Fruit fly (Drosophila melanogaster) whole organism, adult: ENCODE results near the gene CG11226.

Source experiments
- CG12768 ChIP-seq: fragments of 200-800 bp; sonication (Bioruptor generic); optimal IDR thresholded peaks from 2 replicates; lab custom pipeline; 2017; ENCODE audit warnings: missing biosample characterization, missing genetic modification characterization, mild to moderate bottlenecking, moderate library complexity, missing genetic modification reagents
- CG7045 ChIP-seq: fragments of 200-800 bp; sonication (Bioruptor generic); optimal IDR thresholded peaks from 2 replicates; lab custom pipeline; 2017; ENCODE audit warnings: missing biosample characterization, mild to moderate bottlenecking, missing genetic modification characterization
- CG7101 ChIP-seq: fragments of 200-800 bp; sonication (Bioruptor generic); optimal IDR thresholded peaks from 2 replicates; lab custom pipeline; 2018; ENCODE audit warnings: missing biosample characterization, mild to moderate bottlenecking, missing genetic modification characterization, moderate library complexity
- Crg-1 ChIP-seq: fragments of 200-800 bp; sonication (Bioruptor generic); optimal IDR thresholded peaks from 2 replicates; lab custom pipeline; 2016; ENCODE audit warnings: missing biosample characterization, missing genetic modification characterization
- Hr96 ChIP-seq: fragments of 200-800 bp; sonication (Bioruptor generic); optimal IDR thresholded peaks from 2 replicates; lab custom pipeline; 2016; ENCODE audit warnings: missing biosample characterization, missing genetic modification characterization
- bab1 ChIP-seq: fragments of 200-800 bp; sonication (Bioruptor generic); optimal IDR thresholded peaks from 3 replicates; lab custom pipeline; 2019; ENCODE audit warnings: missing biosample characterization, mild to moderate bottlenecking, missing genetic modification characterization, moderate library complexity
- cic ChIP-seq: fragments of 200-800 bp; sonication (Bioruptor generic); optimal IDR thresholded peaks from 2 replicates; lab custom pipeline; 2017; ENCODE audit warnings: missing biosample characterization, mild to moderate bottlenecking, missing genetic modification characterization, moderate library complexity
- cnc ChIP-seq, 2 experiments: fragments of >200 bp; optimal IDR thresholded peaks; 2 replicates each; lab custom pipeline; 2017
- kay ChIP-seq: fragments of 200-800 bp; sonication (Bioruptor generic); peaks from one replicate; lab custom pipeline; 2016; ENCODE audit warnings: missing biosample characterization, missing genetic modification characterization, borderline replicate concordance
- pad ChIP-seq: fragments of 200-800 bp; sonication (Bioruptor generic); optimal IDR thresholded peaks from 3 replicates; lab custom pipeline; 2017; ENCODE audit warnings: missing biosample characterization, missing genetic modification characterization, mild to moderate bottlenecking, moderate library complexity, missing genetic modification reagents
- tj ChIP-seq: fragments of 200-800 bp; sonication (Bioruptor generic); optimal IDR thresholded peaks from 3 replicates; lab custom pipeline; 2017; ENCODE audit warnings: missing biosample characterization, mild to moderate bottlenecking, missing genetic modification characterization, moderate library complexity
- toe ChIP-seq: fragments of 200-800 bp; sonication (Bioruptor generic); optimal IDR thresholded peaks from 2 replicates; lab custom pipeline; 2016; ENCODE audit warnings: missing biosample characterization, missing genetic modification characterization

dm6 chr3L:22886939-22887338, 50.1 kb downstream of the CG11226 start:
- no peak for TF ChIP-seq CG7101
- no peak for TF ChIP-seq bab1
- no peak for TF ChIP-seq Hr96
- no peak for TF ChIP-seq toe
- no peak for TF ChIP-seq Crg-1 (GFP tag; lab: Kevin White, UChicago)
- no peak for TF ChIP-seq CG7045 (GFP tag; lab: Kevin White, UChicago)
- TF ChIP-seq cic (GFP tag; lab: Kevin White, UChicago) = peak; percentile 70
- no peak for TF ChIP-seq pad (GFP tag; lab: Kevin White, UChicago)
- TF ChIP-seq CG12768 (GFP tag; lab: Kevin White, UChicago) = peak; percentile 65
- TF ChIP-seq tj (GFP tag; lab: Kevin White, UChicago) = no peak
- TF ChIP-seq cnc (optimal IDR thresholded peaks at IDR 0.05; lab: Kevin White, UChicago) = no peak
- no peak for TF ChIP-seq kay (GFP tag; lab: Kevin White, UChicago)
